Fruit fly (Drosophila melanogaster) whole organism, embryonic: Measurements from ENCODE around the gene not.

Experiments
- Asciz ChIP-seq: fragments of 200-800 bp; sonication (Bioruptor generic); optimal IDR thresholded peaks from 2 replicates; lab custom pipeline; 2017; ENCODE audit warnings: missing biosample characterization, mild to moderate bottlenecking, missing genetic modification characterization, missing genetic modification reagents
- Atf3 ChIP-seq: fragments of 200-800 bp; sonication (Bioruptor generic); optimal IDR thresholded peaks from 3 replicates; lab custom pipeline; 2016; ENCODE audit warnings: missing biosample characterization, missing genetic modification characterization
- BtbVII ChIP-seq: fragments of 200-800 bp; sonication (Bioruptor generic); optimal IDR thresholded peaks from 3 replicates; lab custom pipeline; 2017; ENCODE audit warnings: missing biosample characterization, mild to moderate bottlenecking, missing genetic modification characterization
- CG10462 ChIP-seq: fragments of 200-800 bp; sonication (Bioruptor generic); optimal IDR thresholded peaks from 2 replicates; lab custom pipeline; 2016; ENCODE audit warnings: missing biosample characterization, missing genetic modification characterization
- CG10543 ChIP-seq: fragments of 200-800 bp; sonication (Bioruptor generic); optimal IDR thresholded peaks from 3 replicates; lab custom pipeline; 2017; ENCODE audit warnings: missing biosample characterization, mild to moderate bottlenecking, missing genetic modification characterization, moderate library complexity
- CG14667 ChIP-seq: fragments of 200-800 bp; sonication (Bioruptor generic); IDR thresholded peaks from 2 replicates; pipeline ENCODE4 v1.3.6; 2022; ENCODE audit warnings: missing biosample characterization, missing genetic modification characterization
- CG14710 ChIP-seq: fragments of 200-800 bp; sonication (Bioruptor generic); optimal IDR thresholded peaks from 3 replicates; lab custom pipeline; 2019; ENCODE audit warnings: missing biosample characterization, mild to moderate bottlenecking, missing genetic modification characterization, moderate library complexity
- CG18619 ChIP-seq: fragments of 200-800 bp; sonication (Bioruptor generic); optimal IDR thresholded peaks from 3 replicates; lab custom pipeline; 2017; ENCODE audit warnings: missing biosample characterization, mild to moderate bottlenecking, missing genetic modification characterization
- CG2678 ChIP-seq: fragments of 200-800 bp; sonication (Bioruptor generic); optimal IDR thresholded peaks from 3 replicates; lab custom pipeline; 2019; ENCODE audit warnings: missing biosample characterization, mild to moderate bottlenecking, missing genetic modification characterization, moderate library complexity
- CG31388 ChIP-seq: fragments of 200-800 bp; sonication (Bioruptor generic); optimal IDR thresholded peaks from 2 replicates; lab custom pipeline; 2016; ENCODE audit warnings: missing biosample characterization, missing genetic modification characterization
- CG43689 ChIP-seq: fragments of 200-800 bp; sonication (Bioruptor generic); IDR thresholded peaks from 2 replicates; pipeline ENCODE4 v1.3.6; 2022; ENCODE audit warnings: missing biosample characterization, missing genetic modification characterization
- CG4404 ChIP-seq: fragments of 200-800 bp; sonication (Bioruptor generic); IDR thresholded peaks from 2 replicates; pipeline ENCODE4 v1.3.6; 2022; ENCODE audit warnings: missing biosample characterization, missing genetic modification characterization
- CG4424 ChIP-seq: fragments of 200-800 bp; sonication (Bioruptor generic); optimal IDR thresholded peaks from 3 replicates; lab custom pipeline; 2016; ENCODE audit warnings: missing biosample characterization, missing genetic modification characterization
- CG4820 ChIP-seq: fragments of 200-800 bp; sonication (Bioruptor generic); optimal IDR thresholded peaks from 3 replicates; lab custom pipeline; 2016; ENCODE audit warnings: missing biosample characterization, missing genetic modification characterization
- CG6175 ChIP-seq: fragments of 200-800 bp; sonication (Bioruptor generic); IDR thresholded peaks from 3 replicates; pipeline ENCODE4 v1.3.6; 2022; ENCODE audit warnings: missing biosample characterization, missing genetic modification characterization
- CG7372 ChIP-seq: fragments of 200-800 bp; sonication (Bioruptor generic); IDR thresholded peaks from 2 replicates; pipeline ENCODE4 v1.3.6; 2022; ENCODE audit warnings: missing biosample characterization, missing genetic modification characterization
- CG8089 ChIP-seq: fragments of 200-800 bp; sonication (Bioruptor generic); optimal IDR thresholded peaks from 3 replicates; lab custom pipeline; 2016; ENCODE audit warnings: missing biosample characterization, missing genetic modification characterization
- CG8359 ChIP-seq: fragments of 200-800 bp; sonication (Bioruptor generic); optimal IDR thresholded peaks from 2 replicates; lab custom pipeline; 2017; ENCODE audit warnings: missing biosample characterization, mild to moderate bottlenecking, missing genetic modification characterization, borderline replicate concordance
- CG9215 ChIP-seq: fragments of 200-800 bp; sonication (Bioruptor generic); IDR thresholded peaks from 2 replicates; pipeline ENCODE4 v1.3.6; 2022; ENCODE audit warnings: missing biosample characterization, missing genetic modification characterization
- CG9797 ChIP-seq: fragments of 200-800 bp; sonication (Bioruptor generic); optimal IDR thresholded peaks from 3 replicates; lab custom pipeline; 2018; ENCODE audit warnings: missing biosample characterization, mild to moderate bottlenecking, missing genetic modification characterization
- Dip3 ChIP-seq: fragments of 200-800 bp; sonication (Bioruptor generic); optimal IDR thresholded peaks from 3 replicates; lab custom pipeline; 2016; ENCODE audit warnings: missing biosample characterization, missing genetic modification characterization
- Dll ChIP-seq: fragments of 200-800 bp; sonication (Bioruptor generic); IDR thresholded peaks from 4 replicates; pipeline ENCODE4 v1.3.6; 2022; ENCODE audit warnings: missing biosample characterization, missing genetic modification characterization; ENCODE audit not compliant: partially characterized antibody
- Ets65A ChIP-seq: fragments of 200-800 bp; sonication (Bioruptor generic); peaks from one replicate; lab custom pipeline; 2016; ENCODE audit warnings: missing biosample characterization, missing genetic modification characterization
- Fer1 ChIP-seq: fragments of 200-800 bp; sonication (Bioruptor generic); optimal IDR thresholded peaks from 2 replicates; lab custom pipeline; 2017; ENCODE audit warnings: missing biosample characterization, mild to moderate bottlenecking, missing genetic modification characterization
- Gug ChIP-seq: fragments of 200-800 bp; sonication (Bioruptor generic); IDR thresholded peaks from 4 replicates; pipeline ENCODE4 v1.3.6; 2022; ENCODE audit warnings: missing biosample characterization, missing genetic modification characterization
- MBD-R2 ChIP-seq: fragments of 200-800 bp; sonication (Bioruptor generic); IDR thresholded peaks from 2 replicates; pipeline ENCODE4 v1.3.6; 2022; ENCODE audit warnings: missing biosample characterization, missing genetic modification characterization
- Mes4 ChIP-seq: fragments of 200-800 bp; sonication (Bioruptor generic); optimal IDR thresholded peaks from 2 replicates; lab custom pipeline; 2016; ENCODE audit warnings: missing biosample characterization, missing genetic modification characterization
- Optix ChIP-seq: fragments of 200-800 bp; sonication (Bioruptor generic); IDR thresholded peaks from 3 replicates; pipeline ENCODE4 v1.3.6; 2022; ENCODE audit warnings: missing biosample characterization, missing genetic modification characterization
- abd-A ChIP-seq: fragments of 200-800 bp; sonication (Bioruptor generic); optimal IDR thresholded peaks from 3 replicates; lab custom pipeline; 2019; ENCODE audit warnings: missing biosample characterization, mild to moderate bottlenecking, missing genetic modification characterization, moderate library complexity
- aop ChIP-seq: fragments of 200-800 bp; sonication (Bioruptor generic); IDR thresholded peaks from 2 replicates; pipeline ENCODE4 v1.3.6; 2022; ENCODE audit warnings: missing biosample characterization, missing genetic modification characterization
- ara ChIP-seq: fragments of 200-800 bp; sonication (Bioruptor generic); IDR thresholded peaks from 2 replicates; pipeline ENCODE4 v1.3.6; 2022; ENCODE audit warnings: missing biosample characterization, missing genetic modification characterization
- bbx ChIP-seq: fragments of 200-800 bp; sonication (Bioruptor generic); IDR thresholded peaks from 2 replicates; pipeline ENCODE4 v1.3.6; 2022; ENCODE audit warnings: missing biosample characterization, missing genetic modification characterization; ENCODE audit not compliant: partially characterized antibody
- bowl ChIP-seq: fragments of 200-800 bp; sonication (Bioruptor generic); IDR thresholded peaks from 2 replicates; pipeline ENCODE4 v1.3.6; 2022; ENCODE audit warnings: missing biosample characterization, missing genetic modification characterization
- chn ChIP-seq: fragments of 200-800 bp; sonication (Bioruptor generic); optimal IDR thresholded peaks from 2 replicates; lab custom pipeline; 2016; ENCODE audit warnings: missing biosample characterization, missing genetic modification characterization
- dimm ChIP-seq: fragments of 200-800 bp; sonication (Bioruptor generic); IDR thresholded peaks from 2 replicates; pipeline ENCODE4 v1.3.6; 2022; ENCODE audit warnings: missing biosample characterization, missing genetic modification characterization
- en ChIP-seq: fragments of 200-800 bp; sonication (Bioruptor generic); optimal IDR thresholded peaks from 2 replicates; lab custom pipeline; 2016; ENCODE audit warnings: missing biosample characterization, missing genetic modification characterization
- eve ChIP-seq, 2 experiments: fragments of >200 bp; optimal IDR thresholded peaks; 2 replicates each; lab custom pipeline; 2017; ENCODE audit warnings: missing biosample characterization in 2 of 2, missing genetic modification characterization in 2 of 2
- gro ChIP-seq: fragments of 200-800 bp; sonication (Bioruptor generic); optimal IDR thresholded peaks from 2 replicates; lab custom pipeline; 2016; ENCODE audit warnings: missing biosample characterization, missing genetic modification characterization
- lmd ChIP-seq: fragments of 200-800 bp; sonication (Bioruptor generic); IDR thresholded peaks from 2 replicates; pipeline ENCODE4 v1.3.6; 2022; ENCODE audit warnings: missing biosample characterization, missing genetic modification characterization
- luna ChIP-seq: fragments of 200-800 bp; sonication (Bioruptor generic); optimal IDR thresholded peaks from 2 replicates; lab custom pipeline; 2016; ENCODE audit warnings: missing biosample characterization, missing genetic modification characterization
- org-1 ChIP-seq: fragments of 200-800 bp; sonication (Bioruptor generic); optimal IDR thresholded peaks from 2 replicates; lab custom pipeline; 2017; ENCODE audit warnings: missing biosample characterization, missing genetic modification characterization
- pita ChIP-seq: fragments of 200-800 bp; sonication (Bioruptor generic); optimal IDR thresholded peaks from 2 replicates; lab custom pipeline; 2017; ENCODE audit warnings: missing biosample characterization, mild to moderate bottlenecking, missing genetic modification characterization
- psq ChIP-seq: fragments of 200-800 bp; sonication (Bioruptor generic); optimal IDR thresholded peaks from 2 replicates; lab custom pipeline; 2017; ENCODE audit warnings: missing biosample characterization, missing genetic modification characterization
- ranshi ChIP-seq: fragments of 200-800 bp; sonication (Bioruptor generic); IDR thresholded peaks from 2 replicates; pipeline ENCODE4 v1.3.6; 2022; ENCODE audit warnings: missing biosample characterization, missing genetic modification characterization
- sc ChIP-seq, 3 experiments: fragments of >200 bp in 2 of 3; fragments of 200-800 bp in 1 of 3; sonication (Bioruptor generic) in 1 of 3; optimal IDR thresholded peaks; 2 replicates in 2 of 3; 3 replicates in 1 of 3; lab custom pipeline; 2017; ENCODE audit warnings: mild to moderate bottlenecking in 1 of 3, missing biosample characterization in 1 of 3, missing genetic modification characterization in 1 of 3, missing genetic modification reagents in 1 of 3
- sqz ChIP-seq: fragments of 200-800 bp; sonication (Bioruptor generic); optimal IDR thresholded peaks from 3 replicates; lab custom pipeline; 2018; ENCODE audit warnings: missing biosample characterization, mild to moderate bottlenecking, missing genetic modification characterization
- tin ChIP-seq: fragments of 200-800 bp; sonication (Bioruptor generic); optimal IDR thresholded peaks from 3 replicates; lab custom pipeline; 2016; ENCODE audit warnings: missing biosample characterization, missing genetic modification characterization
- twi ChIP-seq: fragments of 200-800 bp; optimal IDR thresholded peaks from 2 replicates; lab custom pipeline; 2019; ENCODE audit warnings: missing biosample characterization, mild to moderate bottlenecking, missing genetic modification characterization, moderate library complexity
- z ChIP-seq: fragments of 200-800 bp; sonication (Bioruptor generic); IDR thresholded peaks from 3 replicates; pipeline ENCODE4 v1.3.6; 2022; ENCODE audit warnings: missing biosample characterization, missing genetic modification characterization

not gene

dm6 chr3L:18640584-18641527 is 18.9 kb upstream of the not start (continued):
- peak; percentile 95 for TF ChIP-seq Gug
- peak; percentile 98 for TF ChIP-seq Ets65A (GFP tag; lab: Kevin White, UChicago)
- peak; percentile 96 for TF ChIP-seq CG9215
- TF ChIP-seq pita (GFP tag; lab: Kevin White, UChicago), result no peak
- peak; percentile 90 for TF ChIP-seq CG4820
- TF ChIP-seq abd-A (tag; lab: Kevin White, UChicago), result peak; percentile 84
- TF ChIP-seq z (GFP tag; lab: Robert Waterston, UW), result peak; percentile 75
- TF ChIP-seq bowl (GFP tag; lab: Robert Waterston, UW), result peak; percentile 91
- TF ChIP-seq luna (GFP tag; lab: Kevin White, UChicago), result peak; percentile 95
- no peak for TF ChIP-seq bbx (GFP tag; lab: Robert Waterston, UW)
- peak; percentile 91 for TF ChIP-seq CG43689 (GFP tag; lab: Robert Waterston, UW)
- TF ChIP-seq aop (GFP tag; lab: Robert Waterston, UW), result peak; percentile 91
- TF ChIP-seq chn (GFP tag; lab: Kevin White, UChicago), result peak; percentile 86
- TF ChIP-seq dimm (GFP tag; lab: Robert Waterston, UW), result peak; percentile 95
- TF ChIP-seq Dip3 (GFP tag; lab: Kevin White, UChicago), result peak; percentile 92
- peak; percentile 88 for TF ChIP-seq CG4424 (GFP tag; lab: Kevin White, UChicago)
- TF ChIP-seq BtbVII (GFP tag; lab: Kevin White, UChicago), result peak; percentile 88
- TF ChIP-seq CG18619 (GFP tag; lab: Kevin White, UChicago), result peak; percentile 85
- no peak for TF ChIP-seq Dll (GFP tag; lab: Robert Waterston, UW)
- peak; percentile 91 for TF ChIP-seq tin
- peak; percentile 74 for TF ChIP-seq sqz (GFP tag; lab: Kevin White, UChicago)
- peak; percentile 94 for TF ChIP-seq CG10543 (GFP tag; lab: Kevin White, UChicago)
- peak; percentile 97 for TF ChIP-seq CG14667
- TF ChIP-seq lmd (GFP tag; lab: Robert Waterston, UW), result peak; percentile 97
- peak; percentile 97 for TF ChIP-seq CG6175 (GFP tag; lab: Robert Waterston, UW)
- TF ChIP-seq psq, result peak; percentile 73
- peak; percentile 84 for TF ChIP-seq CG8089
- peak; percentile 48 for TF ChIP-seq CG8359 (GFP tag; lab: Kevin White, UChicago)
- TF ChIP-seq en (GFP tag; lab: Kevin White, UChicago), result peak; percentile 52
- TF ChIP-seq Mes4 (GFP tag; lab: Kevin White, UChicago), result peak; percentile 88
- TF ChIP-seq sc (optimal IDR thresholded peaks at IDR 0.05; lab: Kevin White, UChicago), result no peak
- peak; percentile 63 for TF ChIP-seq sc (GFP tag; optimal IDR thresholded peaks at IDR 0.05; lab: Kevin White, UChicago)
- TF ChIP-seq CG10462 (GFP tag; lab: Kevin White, UChicago), result peak; percentile 78
- TF ChIP-seq CG9797 (GFP tag; lab: Kevin White, UChicago), result no peak
- TF ChIP-seq eve (GFP tag; optimal IDR thresholded peaks at IDR 0.05; lab: Kevin White, UChicago), result peak in 1 of 2 experiments; percentile 92
- TF ChIP-seq Asciz (GFP tag; lab: Kevin White, UChicago), result peak; percentile 89
- peak; percentile 78 for TF ChIP-seq CG31388 (GFP tag; lab: Kevin White, UChicago)
- peak; percentile 98 for TF ChIP-seq MBD-R2 (GFP tag; lab: Robert Waterston, UW)
- TF ChIP-seq Fer1, result peak; percentile 97
- TF ChIP-seq ara (GFP tag; lab: Robert Waterston, UW), result peak; percentile 95
- peak; percentile 93 for TF ChIP-seq CG4404 (GFP tag; lab: Robert Waterston, UW)
- TF ChIP-seq Atf3 (GFP tag; lab: Kevin White, UChicago), result peak; percentile 81
- peak; percentile 44 for TF ChIP-seq twi (tag; lab: Kevin White, UChicago)
- TF ChIP-seq gro, result peak; percentile 95
- peak; percentile 87 for TF ChIP-seq org-1 (GFP tag; lab: Kevin White, UChicago)
- TF ChIP-seq Optix (GFP tag; lab: Robert Waterston, UW), result no peak
- TF ChIP-seq CG7372 (GFP tag; lab: Robert Waterston, UW), result peak; percentile 97
- TF ChIP-seq CG2678 (tag; lab: Kevin White, UChicago), result peak; percentile 96
- TF ChIP-seq ranshi, result peak; percentile 99
- peak; percentile 78 for TF ChIP-seq CG14710 (tag; lab: Kevin White, UChicago)
